Worm (Caenorhabditis elegans) whole organism, young adult: ENCODE results near the gene W03B1.9.

ENCODE experiments used
- Y67H2A.10 ChIP-seq: fragments of 200-800 bp; sonication (Bioruptor generic); conservative IDR thresholded peaks from 2 replicates; pipeline ENCODE4 v1.3.6; 2022; ENCODE audit warnings: missing genetic modification reagents, missing genetic modification characterization, missing compliant biosample characterization
- Y79H2A.3 ChIP-seq: fragments of 200-800 bp; sonication (Bioruptor generic); conservative IDR thresholded peaks from 2 replicates; pipeline ENCODE4 v1.3.6; 2022; ENCODE audit warnings: missing genetic modification reagents, missing genetic modification characterization, missing compliant biosample characterization
- ccch-3 ChIP-seq: fragments of 200-800 bp; sonication (Bioruptor generic); optimal IDR thresholded peaks from 2 replicates; lab custom pipeline; 2018; ENCODE audit warnings: mild to moderate bottlenecking, missing genetic modification characterization, missing compliant biosample characterization
- egrh-3 ChIP-seq: fragments of 200-800 bp; sonication (Bioruptor generic); IDR thresholded peaks from 2 replicates; pipeline ENCODE4 v1.3.6; 2022; ENCODE audit warnings: missing genetic modification reagents, missing genetic modification characterization, missing compliant biosample characterization
- ets-4 ChIP-seq: fragments of 200-800 bp; sonication (Bioruptor generic); optimal IDR thresholded peaks from 2 replicates; lab custom pipeline; 2018; ENCODE audit warnings: mild to moderate bottlenecking, missing genetic modification characterization, missing compliant biosample characterization
- hmg-1.2 ChIP-seq: fragments of 200-800 bp; sonication (Bioruptor generic); IDR thresholded peaks from 2 replicates; pipeline ENCODE4 v1.3.6; 2022; ENCODE audit warnings: missing genetic modification reagents, missing genetic modification characterization, missing compliant biosample characterization
- lag-1 ChIP-seq: fragments of 200-800 bp; sonication (Bioruptor generic); IDR thresholded peaks from 2 replicates; pipeline ENCODE4 v1.3.6; 2022; ENCODE audit warnings: missing genetic modification reagents, missing genetic modification characterization, missing compliant biosample characterization
- mxl-1 ChIP-seq: sonication (generic microtip); optimal IDR thresholded peaks from 2 replicates; lab custom pipeline; 2016; ENCODE audit warnings: missing genetic modification characterization, missing compliant biosample characterization
- nhr-90 ChIP-seq: sonication (generic microtip); optimal IDR thresholded peaks from 2 replicates; lab custom pipeline; 2016; ENCODE audit warnings: missing genotype, mild to moderate bottlenecking, missing genetic modification characterization, missing compliant biosample characterization
- sea-2 ChIP-seq: fragments of 200-800 bp; sonication (Bioruptor generic); IDR thresholded peaks from 2 replicates; pipeline ENCODE4 v1.3.6; 2022; ENCODE audit warnings: missing genetic modification characterization, missing compliant biosample characterization
- snpc-4 ChIP-seq, 5 experiments: fragments of 150-350 bp in 1 of 5; sonication (generic microtip) in 4 of 5; optimal IDR thresholded peaks; 2 replicates each; lab custom pipeline; 2014 to 2018; ENCODE audit warnings: missing genetic modification characterization in 5 of 5, missing biosample characterization in 3 of 5, antibody characterized with exemption in 2 of 5, mild to moderate bottlenecking in 2 of 5, missing compliant biosample characterization in 2 of 5, missing genotype in 2 of 5, moderate library complexity in 2 of 5, missing genetic modification reagents in 1 of 5
- somi-1 ChIP-seq: fragments of 200-800 bp; sonication (Bioruptor generic); optimal IDR thresholded peaks from 2 replicates; lab custom pipeline; 2018; ENCODE audit warnings: mild to moderate bottlenecking, missing genetic modification characterization, missing compliant biosample characterization
- ztf-25 ChIP-seq: fragments of 200-800 bp; sonication (Bioruptor generic); IDR thresholded peaks from 2 replicates; pipeline ENCODE4 v1.3.6; 2022; ENCODE audit warnings: missing genetic modification reagents, missing genetic modification characterization, missing compliant biosample characterization

- no peak for TF ChIP-seq somi-1 (GFP tag; lab: Kevin White, UChicago)
- TF ChIP-seq egrh-3 (GFP tag; lab: Robert Waterston, UW): no peak
- no peak for TF ChIP-seq hmg-1.2 (GFP tag; lab: Robert Waterston, UW)
- no peak for TF ChIP-seq nhr-90 (tag; lab: Kevin White, UChicago)
- no peak for TF ChIP-seq mxl-1 (tag; lab: Kevin White, UChicago)
- no peak for TF ChIP-seq Y79H2A.3 (GFP tag; lab: Robert Waterston, UW)
- no peak for TF ChIP-seq sea-2
- TF ChIP-seq snpc-4 (GFP tag; optimal IDR thresholded peaks at IDR 0.05; lab: Kevin White, UChicago): no peak
- TF ChIP-seq snpc-4 (tag; optimal IDR thresholded peaks at IDR 0.05; lab: Kevin White, UChicago): no peak
- no peak for TF ChIP-seq ccch-3 (GFP tag; lab: Kevin White, UChicago)
- TF ChIP-seq ztf-25 (GFP tag; lab: Robert Waterston, UW): no peak
- TF ChIP-seq ets-4 (GFP tag; lab: Kevin White, UChicago): no peak
- no peak for TF ChIP-seq Y67H2A.10 (GFP tag; lab: Robert Waterston, UW)
- TF ChIP-seq lag-1: no peak
Observed at ce11 chrIV:4356879-4357278, at the start of gene W03B1.9.
